Worm (Caenorhabditis elegans) whole organism, L4/young adult: ENCODE data around the gene H03G16.6.

Source experiments
- W03F9.2 ChIP-seq: fragments of 150-350 bp; optimal IDR thresholded peaks from 2 replicates; lab custom pipeline; 2014; ENCODE audit warnings: missing biosample characterization, missing genetic modification characterization
- dao-5 ChIP-seq: sonication (generic microtip); optimal IDR thresholded peaks from 2 replicates; lab custom pipeline; 2016; ENCODE audit warnings: missing genotype, missing genetic modification characterization, moderate library complexity, missing compliant biosample characterization
- him-1 ChIP-seq: sonication (generic microtip); optimal IDR thresholded peaks from 2 replicates; lab custom pipeline; 2016; ENCODE audit warnings: missing genotype, missing genetic modification reagents, missing genetic modification characterization, missing compliant biosample characterization

DNA sequence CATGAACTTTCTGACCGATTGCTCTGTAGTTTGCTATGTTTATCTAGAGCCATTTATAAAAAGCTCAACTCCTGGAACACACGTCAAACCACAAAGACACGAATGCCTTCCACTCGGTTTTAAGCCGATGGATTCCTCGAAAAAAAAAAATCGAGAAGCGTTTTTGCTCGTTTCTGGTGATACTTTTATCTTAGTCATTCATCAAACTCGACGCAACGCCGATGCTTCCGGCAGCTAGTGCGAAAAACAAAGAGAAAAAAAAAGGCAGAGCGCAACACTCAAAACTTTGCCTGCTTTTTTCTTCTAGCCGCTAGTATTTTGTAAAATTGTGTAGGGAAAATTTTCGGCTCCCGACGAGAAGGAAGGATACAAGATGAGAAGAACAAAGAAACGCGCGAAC lies 24.9 kb upstream of the H03G16.6 start:
- no peak for TF ChIP-seq him-1 (tag; lab: Kevin White, UChicago)
- TF ChIP-seq dao-5 (tag; lab: Kevin White, UChicago): no peak
- no peak for TF ChIP-seq W03F9.2
